Worm (Caenorhabditis elegans): ENCODE data around the gene lgc-15.

DNA sequence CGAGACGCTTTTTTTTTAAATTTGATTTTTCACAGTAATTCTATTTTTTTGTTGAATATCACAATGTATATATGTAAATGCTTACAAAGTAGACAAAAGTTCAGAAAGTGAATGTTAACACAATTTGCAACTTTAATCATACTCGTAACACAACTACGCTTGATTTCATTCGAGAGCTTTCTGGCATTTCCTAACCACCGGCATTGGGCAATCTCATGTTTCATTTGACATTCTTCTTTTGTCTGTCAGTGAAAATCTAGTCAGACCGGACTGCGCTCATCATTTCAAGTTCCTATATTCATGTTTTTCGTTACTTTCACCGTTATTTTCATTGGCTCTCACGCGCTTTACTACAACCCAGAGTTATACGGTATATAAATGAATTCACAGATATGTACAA, 2.9 kb upstream of the lgc-15 start, which contains the start of gene lgc-14:
- no peak for TF ChIP-seq T23F11.4 (GFP tag; optimal IDR thresholded peaks at IDR 0.05)
- no peak for TF ChIP-seq dve-1 (tag; optimal IDR thresholded peaks at IDR 0.05)
- no peak for TF ChIP-seq pqm-1 (tag; optimal IDR thresholded peaks at IDR 0.05)
- TF ChIP-seq mec-3 (tag; optimal IDR thresholded peaks at IDR 0.05; ENCODE audit: borderline replicate concordance), result no peak
- no peak for TF ChIP-seq zip-5 (tag; optimal IDR thresholded peaks at IDR 0.05)
- TF ChIP-seq tbx-2 (tag; optimal IDR thresholded peaks at IDR 0.05), result no peak
- TF ChIP-seq pha-2 (tag; optimal IDR thresholded peaks at IDR 0.05), result no peak
- no peak for TF ChIP-seq sox-4 (tag; optimal IDR thresholded peaks at IDR 0.05)
- no peak for TF ChIP-seq C08G9.2 (tag; optimal IDR thresholded peaks at IDR 0.05)
